Worm (Caenorhabditis elegans) whole organism, L3 larva: ENCODE measurements around the gene rpl-22.

ENCODE experiments used
- ama-1 ChIP-seq: fragments of 150-350 bp; optimal IDR thresholded peaks from 2 replicates; lab custom pipeline; 2018
- egl-27 ChIP-seq: sonication (generic microtip); optimal IDR thresholded peaks from 4 replicates; lab custom pipeline; 2017; ENCODE audit warnings: missing biosample characterization, missing genetic modification reagents, missing genetic modification characterization
- elt-2 ChIP-seq: sonication (generic microtip); optimal IDR thresholded peaks from 2 replicates; lab custom pipeline; 2016; ENCODE audit warnings: missing genetic modification reagents, mild to moderate bottlenecking, missing genetic modification characterization, missing compliant biosample characterization
- fkh-10 ChIP-seq: sonication (generic microtip); optimal IDR thresholded peaks from 2 replicates; lab custom pipeline; 2017; ENCODE audit warnings: missing biosample characterization, missing genetic modification reagents, missing genetic modification characterization
- sea-2 ChIP-seq: fragments of 150-350 bp; sonication (generic microtip); optimal IDR thresholded peaks from 4 replicates; lab custom pipeline; 2014; ENCODE audit warnings: missing biosample characterization, missing genetic modification reagents, missing genetic modification characterization
- skn-1 ChIP-seq: fragments of 150-350 bp; optimal IDR thresholded peaks from 2 replicates; lab custom pipeline; 2014; ENCODE audit warnings: missing biosample characterization, missing genetic modification characterization

- TF ChIP-seq skn-1 (tag; lab: Kevin White, UChicago) (peak; percentile 38), sea-2 (GFP tag; lab: Kevin White, UChicago) (peak; percentile 22), ama-1 (lab: Kevin White, UChicago) (no peak), egl-27 (no peak), elt-2 (tag; lab: Kevin White, UChicago) (peak; percentile 93), fkh-10 (GFP tag; lab: Kevin White, UChicago) (no peak)
These were observed 38.3 kb upstream of the rpl-22 start for ce11 chrII:5016977-5017585.
